Fruit fly (Drosophila melanogaster) Kc167 (cell line): ENCODE results near the gene CG2924.

ENCODE experiments used
- Myc ChIP-seq: fragments of >200 bp; optimal IDR thresholded peaks from 2 replicates; lab custom pipeline; 2017; ENCODE audit warnings: missing external identifiers
- Sin3A ChIP-seq: fragments of >200 bp; optimal IDR thresholded peaks from 2 replicates; lab custom pipeline; 2018; ENCODE audit warnings: missing external identifiers
- psq ChIP-seq: fragments of >200 bp; optimal IDR thresholded peaks from 2 replicates; lab custom pipeline; 2017; ENCODE audit warnings: missing external identifiers

DNA sequence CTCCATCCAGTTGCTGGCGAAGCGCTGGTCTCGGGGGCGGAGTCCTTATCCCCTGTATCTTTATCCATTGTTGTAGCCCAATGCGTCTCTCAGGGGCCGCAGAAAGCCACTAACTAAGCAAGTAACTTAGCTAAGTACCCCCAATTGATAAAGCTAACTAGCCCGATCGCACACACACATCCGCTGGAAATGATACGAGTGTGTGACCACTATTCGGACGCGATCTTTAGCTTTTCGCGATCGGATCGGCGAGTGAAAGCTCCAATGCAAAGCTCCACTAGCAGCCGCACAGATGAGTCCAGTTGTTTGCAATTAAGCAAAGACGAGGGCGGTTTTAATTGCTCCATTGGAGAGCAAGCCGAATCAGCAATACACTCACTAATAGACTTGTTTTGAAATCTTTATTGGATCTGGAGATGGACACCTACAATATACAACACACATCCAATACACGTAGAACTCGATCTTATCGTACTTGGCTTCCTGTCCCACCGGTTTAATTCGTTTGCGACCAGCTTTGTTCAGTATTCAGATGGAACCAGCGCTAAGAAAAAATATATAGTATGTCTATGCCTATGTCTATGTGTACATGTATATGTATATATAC is 16.4 kb downstream of the CG2924 start, which contains the start of gene CG3091:
- no peak for TF ChIP-seq psq (lab: Kevin White, UChicago)
- TF ChIP-seq Myc (lab: Kevin White, UChicago), result no peak
- TF ChIP-seq Sin3A, result no peak
